Worm (Caenorhabditis elegans) whole organism, mixed stage, embryonic: Measurements from ENCODE around the gene drd-1.

ENCODE experiments used
- M03D4.4 ChIP-seq: sonication (generic microtip); optimal IDR thresholded peaks from 2 replicates; lab custom pipeline; 2017; ENCODE audit warnings: mild to moderate bottlenecking, missing genetic modification characterization, missing compliant biosample characterization
- bed-3 ChIP-seq: fragments of 200-800 bp; sonication (Bioruptor generic); optimal IDR thresholded peaks from 3 replicates; lab custom pipeline; 2018; ENCODE audit warnings: mild to moderate bottlenecking, missing genetic modification characterization, moderate library complexity, missing compliant biosample characterization
- blmp-1 ChIP-seq: fragments of 150-350 bp; optimal IDR thresholded peaks from 2 replicates; lab custom pipeline; 2014; ENCODE audit warnings: missing biosample characterization, missing genetic modification characterization
- ceh-39 ChIP-seq: fragments of 150-350 bp; optimal IDR thresholded peaks from 2 replicates; lab custom pipeline; 2014; ENCODE audit warnings: missing biosample characterization, missing genetic modification characterization
- ceh-43 ChIP-seq: fragments of 200-800 bp; sonication (Bioruptor generic); optimal IDR thresholded peaks from 2 replicates; lab custom pipeline; 2018; ENCODE audit warnings: mild to moderate bottlenecking, missing genetic modification characterization, moderate library complexity, missing compliant biosample characterization
- ceh-83 ChIP-seq: fragments of 200-800 bp; sonication (Bioruptor generic); optimal IDR thresholded peaks from 2 replicates; lab custom pipeline; 2018; ENCODE audit warnings: mild to moderate bottlenecking, missing genetic modification characterization, missing compliant biosample characterization
- ces-1 ChIP-seq: fragments of 150-350 bp; optimal IDR thresholded peaks from 2 replicates; lab custom pipeline; 2014; ENCODE audit warnings: missing biosample characterization, missing genetic modification reagents, missing genetic modification characterization
- cnd-1 ChIP-seq: fragments of 200-800 bp; sonication (Bioruptor generic); optimal IDR thresholded peaks from 2 replicates; lab custom pipeline; 2018; ENCODE audit warnings: mild to moderate bottlenecking, missing genetic modification characterization, missing compliant biosample characterization
- drap-1 ChIP-seq: fragments of 200-800 bp; sonication (Bioruptor generic); optimal IDR thresholded peaks from 3 replicates; lab custom pipeline; 2018; ENCODE audit warnings: mild to moderate bottlenecking, missing genetic modification characterization, missing compliant biosample characterization
- elt-1 ChIP-seq: sonication (generic microtip); optimal IDR thresholded peaks from 2 replicates; lab custom pipeline; 2017; ENCODE audit warnings: missing genetic modification characterization, mild to moderate bottlenecking, missing compliant biosample characterization, antibody characterized with exemption, moderate library complexity, borderline replicate concordance; ENCODE audit not compliant: insufficient read depth
- flh-1 ChIP-seq: fragments of 200-800 bp; sonication (Bioruptor generic); optimal IDR thresholded peaks from 2 replicates; lab custom pipeline; 2018; ENCODE audit warnings: mild to moderate bottlenecking, missing genetic modification characterization, moderate library complexity, missing compliant biosample characterization
- ham-2 ChIP-seq: fragments of 200-800 bp; sonication (Bioruptor generic); optimal IDR thresholded peaks from 2 replicates; lab custom pipeline; 2018; ENCODE audit warnings: mild to moderate bottlenecking, missing genetic modification characterization, missing compliant biosample characterization
- hlh-1 ChIP-seq: fragments of 150-350 bp; optimal IDR thresholded peaks from 2 replicates; lab custom pipeline; 2014; ENCODE audit warnings: missing biosample characterization, missing genetic modification reagents, missing genetic modification characterization
- lsy-2 ChIP-seq: fragments of 150-350 bp; optimal IDR thresholded peaks from 2 replicates; lab custom pipeline; 2014; ENCODE audit warnings: missing biosample characterization, missing genetic modification characterization
- mab-5 ChIP-seq: fragments of 150-350 bp; optimal IDR thresholded peaks from 2 replicates; lab custom pipeline; 2014; ENCODE audit warnings: missing biosample characterization, missing genetic modification characterization
- mep-1 ChIP-seq: fragments of 150-350 bp; optimal IDR thresholded peaks from 2 replicates; lab custom pipeline; 2017; ENCODE audit warnings: missing biosample characterization, missing genetic modification reagents, missing genetic modification characterization, inconsistent platforms
- mls-2 ChIP-seq: sonication (generic microtip); optimal IDR thresholded peaks from 2 replicates; lab custom pipeline; 2016; ENCODE audit warnings: mild to moderate bottlenecking, missing genetic modification characterization, moderate library complexity, missing compliant biosample characterization
- nhr-2 ChIP-seq: fragments of 150-350 bp; optimal IDR thresholded peaks from 2 replicates; lab custom pipeline; 2014; ENCODE audit warnings: missing biosample characterization, missing genetic modification characterization
- nhr-237 ChIP-seq: fragments of 150-350 bp; optimal IDR thresholded peaks from 2 replicates; lab custom pipeline; 2014; ENCODE audit warnings: missing biosample characterization, missing genetic modification characterization
- nhr-76 ChIP-seq: sonication (generic microtip); optimal IDR thresholded peaks from 2 replicates; lab custom pipeline; 2017; ENCODE audit warnings: missing biosample characterization, missing genetic modification characterization
- pha-4 ChIP-seq: fragments of 150-350 bp; optimal IDR thresholded peaks from 2 replicates; lab custom pipeline; 2018; ENCODE audit warnings: missing biosample characterization, missing genetic modification reagents, missing genetic modification characterization
- sem-2 ChIP-seq: fragments of 200-800 bp; sonication (Bioruptor generic); optimal IDR thresholded peaks from 2 replicates; lab custom pipeline; 2018; ENCODE audit warnings: mild to moderate bottlenecking, missing genetic modification characterization, missing compliant biosample characterization
- snpc-4 ChIP-seq: fragments of 150-350 bp; optimal IDR thresholded peaks from 2 replicates; lab custom pipeline; 2014; ENCODE audit warnings: missing biosample characterization, missing genetic modification characterization
- sptf-1 ChIP-seq: sonication (generic microtip); optimal IDR thresholded peaks from 2 replicates; lab custom pipeline; 2017; ENCODE audit warnings: mild to moderate bottlenecking, missing genetic modification characterization, moderate library complexity, missing compliant biosample characterization
- unc-39 ChIP-seq: fragments of 150-350 bp; optimal IDR thresholded peaks from 2 replicates; lab custom pipeline; 2014; ENCODE audit warnings: missing biosample characterization, missing genetic modification characterization
- unc-62 ChIP-seq: fragments of 150-350 bp; optimal IDR thresholded peaks from 2 replicates; lab custom pipeline; 2014; ENCODE audit warnings: missing biosample characterization, missing genetic modification reagents, missing genetic modification characterization

The drd-1 gene

ce11 chrII:8388001-8388513 is at the start of gene drd-1:
Gene drd-1 (plus strand): TSS chrII:8388051.
- TF ChIP-seq elt-1 (tag; lab: Kevin White, UChicago) (no peak), snpc-4 (no peak), M03D4.4 (tag; lab: Kevin White, UChicago) (no peak)

DNA sequence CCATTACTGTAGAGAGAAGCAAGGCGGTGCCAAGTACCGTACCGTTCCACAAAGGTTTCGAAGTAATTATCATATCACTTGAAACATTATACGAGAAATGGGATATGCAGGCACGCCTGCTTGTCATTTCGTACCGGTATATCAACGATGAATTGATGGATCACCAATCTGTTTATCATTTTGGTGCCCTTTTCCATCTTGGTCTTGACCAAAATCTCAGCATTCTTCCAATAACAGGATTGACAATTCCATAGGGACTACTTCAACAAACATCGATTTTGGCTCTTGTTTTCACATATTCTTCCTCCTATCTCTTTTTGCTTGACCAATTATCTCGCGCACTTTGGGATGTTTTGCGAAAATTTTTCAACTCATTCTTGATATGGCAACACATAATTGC is 48.7 kb upstream of the drd-1 start:
- TF ChIP-seq unc-39 (tag; lab: Kevin White, UChicago) (no peak), elt-1 (tag; lab: Kevin White, UChicago) (no peak), cnd-1 (tag; lab: Kevin White, UChicago) (no peak), ceh-43 (GFP tag; lab: Kevin White, UChicago) (no peak)

- TF ChIP-seq nhr-76 (tag; lab: Kevin White, UChicago) (no peak), mls-2 (tag; lab: Kevin White, UChicago) (no peak), bed-3 (GFP tag; lab: Kevin White, UChicago) (no peak), ceh-83 (GFP tag; lab: Kevin White, UChicago) (no peak), nhr-2 (tag; lab: Kevin White, UChicago) (no peak), ham-2 (GFP tag; lab: Kevin White, UChicago) (no peak)
- TF ChIP-seq, all 35 proteins: peak for 0
Measured at ce11 chrII:8344803-8345202, 43.0 kb upstream of the drd-1 start.

- TF ChIP-seq elt-1 (tag; lab: Kevin White, UChicago) (no peak), snpc-4 (no peak), flh-1 (GFP tag; lab: Kevin White, UChicago) (no peak), mep-1 (tag; lab: Kevin White, UChicago) (no peak)
Measured at ce11 chrII:8345613-8346012, 42.2 kb upstream of the drd-1 start.

- TF ChIP-seq nhr-237 (no peak), drap-1 (no peak), mab-5 (no peak), pha-4 (tag; lab: Kevin White, UChicago) (no peak), sptf-1 (no peak), bed-3 (GFP tag; lab: Kevin White, UChicago) (no peak), ceh-39 (tag; lab: Kevin White, UChicago) (no peak), sem-2 (GFP tag; lab: Kevin White, UChicago) (no peak), nhr-76 (tag; lab: Kevin White, UChicago) (no peak), blmp-1 (tag; lab: Kevin White, UChicago) (no peak), snpc-4 (no peak), ces-1 (GFP tag; lab: Kevin White, UChicago) (no peak), mep-1 (tag; lab: Kevin White, UChicago) (no peak), lsy-2 (no peak), cnd-1 (tag; lab: Kevin White, UChicago) (no peak), mls-2 (tag; lab: Kevin White, UChicago) (no peak), hlh-1 (tag; lab: Kevin White, UChicago) (no peak), unc-39 (tag; lab: Kevin White, UChicago) (no peak), elt-1 (tag; lab: Kevin White, UChicago) (no peak), unc-62 (no peak)
Measured at ce11 chrII:8346384-8346783, 41.5 kb upstream of the drd-1 start, which contains the start of gene eff-1. Gene eff-1 (plus strand): TSS chrII:8346684.

- peak; percentile 78 for TF ChIP-seq ces-1 (GFP tag; lab: Kevin White, UChicago)
- no peak for TF ChIP-seq sptf-1
- TF ChIP-seq nhr-2 (tag; lab: Kevin White, UChicago) = no peak
Measured at ce11 chrII:8353288-8353687, 34.6 kb upstream of the drd-1 start.

DNA sequence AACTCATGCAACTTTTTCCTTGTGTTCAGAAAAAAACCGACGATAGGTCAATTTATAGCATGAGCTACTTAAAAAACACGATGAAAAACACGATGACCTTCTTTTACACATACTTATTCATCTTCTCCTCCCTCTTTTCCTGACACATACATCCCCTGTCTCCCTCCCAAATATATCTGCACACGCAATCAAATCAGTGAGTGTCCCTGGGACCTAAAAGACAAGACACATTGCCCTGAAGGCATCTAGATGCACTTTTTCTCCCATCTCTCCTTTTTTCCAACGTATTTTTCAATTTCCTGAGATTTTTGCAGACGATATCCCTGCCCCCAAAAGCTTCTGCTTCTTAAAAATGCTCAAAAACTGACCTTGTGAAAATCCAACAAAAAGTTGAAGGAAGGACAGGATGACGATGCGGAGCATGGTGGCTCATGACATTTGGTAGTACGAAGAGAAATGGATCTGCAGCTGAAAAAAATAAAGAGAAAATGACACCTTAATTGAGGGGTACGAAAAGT is 33.6 kb upstream of the drd-1 start, which contains the start of gene C26D10.6:
Gene C26D10.6, minus strand, starts transcription at position 468 of the 518 bp plus-strand sequence.
- peak; percentile 80 for TF ChIP-seq ces-1 (GFP tag; lab: Kevin White, UChicago)
- no peak for TF ChIP-seq ceh-83 (GFP tag; lab: Kevin White, UChicago)
- TF ChIP-seq pha-4 (tag; lab: Kevin White, UChicago) = no peak
- TF ChIP-seq, all 35 proteins: peak for 1
